Worm (Caenorhabditis elegans) whole organism, L1 larva: ENCODE results near the gene F37A8.2.
A peak's percentile ranks its signal among the peaks of the same experiment; 100 is the strongest.

Experiments used
- C04F5.9 ChIP-seq: sonication (generic microtip); optimal IDR thresholded peaks from 2 replicates; lab custom pipeline; 2016; ENCODE audit warnings: missing genetic modification characterization, missing compliant biosample characterization
- C16A3.4 ChIP-seq: fragments of 150-350 bp; optimal IDR thresholded peaks from 2 replicates; lab custom pipeline; 2014; ENCODE audit warnings: missing biosample characterization, missing genetic modification characterization
- Y116A8C.19 ChIP-seq: sonication (generic microtip); optimal IDR thresholded peaks from 2 replicates; lab custom pipeline; 2016; ENCODE audit warnings: missing compliant biosample characterization, missing genetic modification characterization, borderline replicate concordance
- aha-1 ChIP-seq: fragments of 150-350 bp; optimal IDR thresholded peaks from 2 replicates; lab custom pipeline; 2014; ENCODE audit warnings: missing biosample characterization, missing genetic modification characterization
- aly-2 ChIP-seq: fragments of 150-350 bp; optimal IDR thresholded peaks from 2 replicates; lab custom pipeline; 2014; ENCODE audit warnings: missing biosample characterization, missing genetic modification characterization
- ceh-63 ChIP-seq: fragments of 200-800 bp; sonication (Bioruptor generic); optimal IDR thresholded peaks from 2 replicates; lab custom pipeline; 2018; ENCODE audit warnings: mild to moderate bottlenecking, missing genetic modification characterization, missing compliant biosample characterization
- ceh-8 ChIP-seq: fragments of 200-800 bp; sonication (Bioruptor generic); optimal IDR thresholded peaks from 2 replicates; lab custom pipeline; 2018; ENCODE audit warnings: mild to moderate bottlenecking, missing genetic modification characterization, moderate library complexity, missing compliant biosample characterization
- ceh-82 ChIP-seq, 3 experiments: fragments of 150-350 bp in 1 of 3; sonication (generic microtip) in 2 of 3; optimal IDR thresholded peaks; 2 replicates each; lab custom pipeline; 2014 to 2017; ENCODE audit warnings: missing biosample characterization in 3 of 3, missing genetic modification characterization in 3 of 3
- ceh-88 ChIP-seq: fragments of 200-800 bp; sonication (Bioruptor generic); IDR thresholded peaks from 2 replicates; pipeline ENCODE4 v1.3.6; 2022; ENCODE audit warnings: missing genetic modification characterization, missing compliant biosample characterization
- ces-1 ChIP-seq: fragments of 150-350 bp; optimal IDR thresholded peaks from 2 replicates; lab custom pipeline; 2014; ENCODE audit warnings: missing biosample characterization, missing genetic modification reagents, missing genetic modification characterization
- dsc-1 ChIP-seq: sonication (generic microtip); optimal IDR thresholded peaks from 2 replicates; lab custom pipeline; 2016; ENCODE audit warnings: mild to moderate bottlenecking, missing genetic modification characterization, missing compliant biosample characterization
- efl-3 ChIP-seq: fragments of 200-800 bp; sonication (Bioruptor generic); optimal IDR thresholded peaks from 2 replicates; lab custom pipeline; 2018; ENCODE audit warnings: mild to moderate bottlenecking, missing genetic modification characterization, missing compliant biosample characterization
- egl-27 ChIP-seq, 2 experiments: fragments of 150-350 bp in 1 of 2; sonication (generic microtip); optimal IDR thresholded peaks; 3 replicates each; lab custom pipeline; 2017 to 2018; ENCODE audit warnings: missing biosample characterization in 2 of 2, missing genetic modification characterization in 2 of 2, missing genetic modification reagents in 2 of 2
- elt-3 ChIP-seq, 6 experiments: fragments of 150-350 bp in 1 of 6; sonication (generic microtip); optimal IDR thresholded peaks; 2 replicates each; lab custom pipeline; 2017 to 2018; ENCODE audit warnings: missing biosample characterization in 6 of 6, missing genetic modification characterization in 6 of 6, inconsistent platforms in 1 of 6
- fkh-10 ChIP-seq: sonication (generic microtip); optimal IDR thresholded peaks from 2 replicates; lab custom pipeline; 2017; ENCODE audit warnings: missing biosample characterization, missing genetic modification reagents, missing genetic modification characterization
- fkh-4 ChIP-seq: sonication (generic microtip); optimal IDR thresholded peaks from 2 replicates; lab custom pipeline; 2016; ENCODE audit warnings: missing compliant biosample characterization, missing genetic modification characterization, borderline replicate concordance
- fkh-8 ChIP-seq: sonication (generic microtip); optimal IDR thresholded peaks from 2 replicates; lab custom pipeline; 2016; ENCODE audit warnings: mild to moderate bottlenecking, missing genetic modification characterization, missing compliant biosample characterization
- fos-1 ChIP-seq: fragments of 150-350 bp; optimal IDR thresholded peaks from 2 replicates; lab custom pipeline; 2014; ENCODE audit warnings: missing biosample characterization, missing genetic modification characterization
- hlh-17 ChIP-seq: fragments of 200-800 bp; sonication (Bioruptor generic); optimal IDR thresholded peaks from 2 replicates; lab custom pipeline; 2018; ENCODE audit warnings: missing genetic modification characterization, mild to moderate bottlenecking, missing compliant biosample characterization, moderate library complexity, borderline replicate concordance
- hlh-4 ChIP-seq: sonication (generic microtip); optimal IDR thresholded peaks from 2 replicates; lab custom pipeline; 2016; ENCODE audit warnings: mild to moderate bottlenecking, missing genetic modification characterization, missing compliant biosample characterization
- hpl-2 ChIP-seq: fragments of 150-350 bp; optimal IDR thresholded peaks from 2 replicates; lab custom pipeline; 2014; ENCODE audit warnings: missing biosample characterization, missing genetic modification reagents, missing genetic modification characterization
- lin-13 ChIP-seq: fragments of 150-350 bp; optimal IDR thresholded peaks from 2 replicates; lab custom pipeline; 2014; ENCODE audit warnings: missing biosample characterization, missing genetic modification reagents, missing genetic modification characterization
- lin-15B ChIP-seq: fragments of 150-350 bp; sonication (generic microtip); optimal IDR thresholded peaks from 3 replicates; lab custom pipeline; 2014; ENCODE audit warnings: missing biosample characterization, missing genetic modification characterization
- lin-39 ChIP-seq: fragments of 150-350 bp; optimal IDR thresholded peaks from 2 replicates; lab custom pipeline; 2014; ENCODE audit warnings: missing biosample characterization, missing genetic modification reagents, missing genetic modification characterization
- mab-9 ChIP-seq: fragments of 200-800 bp; sonication (Bioruptor generic); IDR thresholded peaks from 2 replicates; pipeline ENCODE4 v1.3.6; 2022; ENCODE audit warnings: missing genetic modification reagents, missing genetic modification characterization, missing compliant biosample characterization
- mdl-1 ChIP-seq, 2 experiments: fragments of 150-350 bp; optimal IDR thresholded peaks; 2 replicates each; lab custom pipeline; 2014 to 2017; ENCODE audit warnings: missing biosample characterization in 2 of 2, missing genetic modification characterization in 2 of 2, inconsistent platforms in 1 of 2
- mep-1 ChIP-seq: fragments of 150-350 bp; optimal IDR thresholded peaks from 2 replicates; lab custom pipeline; 2014; ENCODE audit warnings: missing biosample characterization, missing genetic modification characterization
- nhr-11 ChIP-seq: fragments of 150-350 bp; optimal IDR thresholded peaks from 2 replicates; lab custom pipeline; 2014; ENCODE audit warnings: missing biosample characterization, missing genetic modification characterization
- nhr-12 ChIP-seq: sonication (generic microtip); optimal IDR thresholded peaks from 2 replicates; lab custom pipeline; 2017; ENCODE audit warnings: missing biosample characterization, missing genetic modification characterization
- nhr-20 ChIP-seq: sonication (generic microtip); optimal IDR thresholded peaks from 2 replicates; lab custom pipeline; 2016; ENCODE audit warnings: mild to moderate bottlenecking, missing genetic modification characterization, missing compliant biosample characterization
- nhr-28 ChIP-seq: fragments of 150-350 bp; optimal IDR thresholded peaks from 2 replicates; lab custom pipeline; 2014; ENCODE audit warnings: missing biosample characterization, missing genetic modification characterization
- nhr-47 ChIP-seq: sonication (generic microtip); optimal IDR thresholded peaks from 2 replicates; lab custom pipeline; 2016; ENCODE audit warnings: mild to moderate bottlenecking, missing genetic modification characterization, moderate library complexity, missing compliant biosample characterization
- nhr-71 ChIP-seq: sonication (generic microtip); optimal IDR thresholded peaks from 2 replicates; lab custom pipeline; 2016; ENCODE audit warnings: mild to moderate bottlenecking, missing genetic modification characterization, moderate library complexity, missing compliant biosample characterization
- nhr-76 ChIP-seq: sonication (generic microtip); optimal IDR thresholded peaks from 2 replicates; lab custom pipeline; 2017; ENCODE audit warnings: missing biosample characterization, missing genetic modification characterization
- nhr-90 ChIP-seq: sonication (generic microtip); optimal IDR thresholded peaks from 2 replicates; lab custom pipeline; 2016; ENCODE audit warnings: mild to moderate bottlenecking, missing genetic modification characterization, missing compliant biosample characterization; ENCODE audit not compliant: poor library complexity
- pax-3 ChIP-seq: fragments of 200-800 bp; sonication (Bioruptor generic); optimal IDR thresholded peaks from 2 replicates; lab custom pipeline; 2018; ENCODE audit warnings: mild to moderate bottlenecking, missing genetic modification characterization, moderate library complexity, missing compliant biosample characterization
- pqm-1 ChIP-seq: sonication (generic microtip); optimal IDR thresholded peaks from 3 replicates; lab custom pipeline; 2017; ENCODE audit warnings: missing biosample characterization, missing genetic modification characterization
- snpc-4 ChIP-seq: fragments of 150-350 bp; optimal IDR thresholded peaks from 2 replicates; lab custom pipeline; 2014; ENCODE audit warnings: missing biosample characterization, missing genetic modification characterization
- snu-23 ChIP-seq: sonication (generic microtip); optimal IDR thresholded peaks from 2 replicates; lab custom pipeline; 2016; ENCODE audit warnings: missing genetic modification characterization, missing compliant biosample characterization
- sox-4 ChIP-seq: sonication (generic microtip); optimal IDR thresholded peaks from 2 replicates; lab custom pipeline; 2016; ENCODE audit warnings: missing genetic modification characterization, missing compliant biosample characterization
- sptf-1 ChIP-seq: fragments of 150-350 bp; optimal IDR thresholded peaks from 2 replicates; lab custom pipeline; 2014; ENCODE audit warnings: missing biosample characterization, missing genetic modification characterization
- sup-37 ChIP-seq: fragments of 200-800 bp; sonication (Bioruptor generic); optimal IDR thresholded peaks from 2 replicates; lab custom pipeline; 2018; ENCODE audit warnings: mild to moderate bottlenecking, missing genetic modification characterization, missing compliant biosample characterization
- swsn-7 ChIP-seq: sonication (generic microtip); optimal IDR thresholded peaks from 2 replicates; lab custom pipeline; 2016; ENCODE audit warnings: missing genetic modification characterization, missing compliant biosample characterization
- tbx-2 ChIP-seq: sonication (generic microtip); optimal IDR thresholded peaks from 2 replicates; lab custom pipeline; 2016; ENCODE audit warnings: missing genetic modification characterization, missing compliant biosample characterization
- tlp-1 ChIP-seq: fragments of 150-350 bp; optimal IDR thresholded peaks from 2 replicates; lab custom pipeline; 2014; ENCODE audit warnings: missing biosample characterization, missing genetic modification characterization
- unc-130 ChIP-seq: fragments of 150-350 bp; optimal IDR thresholded peaks from 2 replicates; lab custom pipeline; 2017; ENCODE audit warnings: missing biosample characterization, missing genetic modification characterization, inconsistent platforms
- unc-86 ChIP-seq: sonication (generic microtip); optimal IDR thresholded peaks from 2 replicates; lab custom pipeline; 2016; ENCODE audit warnings: missing genetic modification characterization, missing compliant biosample characterization
- unc-98 ChIP-seq: fragments of 200-800 bp; sonication (Bioruptor generic); IDR thresholded peaks from 2 replicates; pipeline ENCODE4 v1.3.6; 2022; ENCODE audit warnings: missing genetic modification characterization, missing compliant biosample characterization
- zip-4 ChIP-seq: fragments of 200-800 bp; sonication (Bioruptor generic); optimal IDR thresholded peaks from 2 replicates; lab custom pipeline; 2018; ENCODE audit warnings: mild to moderate bottlenecking, missing genetic modification characterization, moderate library complexity, missing compliant biosample characterization
- ztf-11 ChIP-seq, 2 experiments: sonication (generic microtip); optimal IDR thresholded peaks; 2 replicates each; lab custom pipeline; 2016 to 2017; ENCODE audit warnings: missing genetic modification characterization in 2 of 2, missing biosample characterization in 1 of 2, missing compliant biosample characterization in 1 of 2

F37A8.2 gene

ce11 chrIII:3954828-3955227, 23.5 kb upstream of the F37A8.2 start:
- TF ChIP-seq hlh-4 (tag; lab: Kevin White, UChicago) (no peak), pqm-1 (tag; lab: Kevin White, UChicago) (no peak), lin-13 (GFP tag; lab: Kevin White, UChicago) (no peak), dsc-1 (tag; lab: Kevin White, UChicago) (peak; percentile 91), C16A3.4 (tag; lab: Kevin White, UChicago) (no peak), unc-86 (peak; percentile 30), egl-27 (tag; optimal IDR thresholded peaks at IDR 0.05; lab: Kevin White, UChicago) (no peak), snpc-4 (tag; lab: Kevin White, UChicago) (no peak), fos-1 (tag; lab: Kevin White, UChicago) (no peak), ceh-88 (GFP tag; lab: Robert Waterston, UW) (no peak), sptf-1 (tag; lab: Kevin White, UChicago) (no peak), sox-4 (tag; lab: Kevin White, UChicago) (peak; percentile 79), Y116A8C.19 (tag; lab: Kevin White, UChicago) (no peak), fkh-8 (tag; lab: Kevin White, UChicago) (peak; percentile 80), nhr-20 (tag; lab: Kevin White, UChicago) (no peak), nhr-71 (tag; lab: Kevin White, UChicago) (peak; percentile 10), lin-15B (tag; lab: Kevin White, UChicago) (no peak), pax-3 (tag; lab: Kevin White, UChicago) (peak; percentile 44), nhr-47 (tag; lab: Kevin White, UChicago) (peak; percentile 48), snu-23 (no peak), lin-39 (no peak), nhr-12 (tag; lab: Kevin White, UChicago) (no peak), nhr-90 (tag; lab: Kevin White, UChicago) (no peak), ceh-82 (tag; optimal IDR thresholded peaks at IDR 0.05; lab: Kevin White, UChicago) (no peak)

ce11 chrIII:3954220-3954619, 22.9 kb upstream of the F37A8.2 start:
- TF ChIP-seq ceh-63 (GFP tag; lab: Kevin White, UChicago) = no peak
- TF ChIP-seq unc-130 (tag; lab: Kevin White, UChicago) = peak; percentile 54
- TF ChIP-seq mab-9 (GFP tag; lab: Robert Waterston, UW) = no peak
- no peak for TF ChIP-seq unc-98 (GFP tag; lab: Robert Waterston, UW)
- no peak for TF ChIP-seq fkh-4 (tag; lab: Kevin White, UChicago)
- TF ChIP-seq C04F5.9 (tag; lab: Kevin White, UChicago) = no peak
- peak; percentile 46 for TF ChIP-seq dsc-1 (tag; lab: Kevin White, UChicago)
- no peak for TF ChIP-seq zip-4 (GFP tag; lab: Kevin White, UChicago)
- TF ChIP-seq C16A3.4 (tag; lab: Kevin White, UChicago) = peak; percentile 42
- no peak for TF ChIP-seq aly-2
- TF ChIP-seq swsn-7 (tag; lab: Kevin White, UChicago) = peak; percentile 37
- no peak for TF ChIP-seq fkh-10 (GFP tag; lab: Kevin White, UChicago)
- peak; percentile 62 for TF ChIP-seq nhr-20 (tag; lab: Kevin White, UChicago)
- TF ChIP-seq hlh-17 (GFP tag; lab: Kevin White, UChicago) = no peak
- TF ChIP-seq lin-13 (GFP tag; lab: Kevin White, UChicago) = peak; percentile 19
- TF ChIP-seq nhr-90 (tag; lab: Kevin White, UChicago) = no peak
- no peak for TF ChIP-seq nhr-76 (tag; lab: Kevin White, UChicago)
- no peak for TF ChIP-seq aha-1 (tag; lab: Kevin White, UChicago)
- TF ChIP-seq mdl-1 (tag; optimal IDR thresholded peaks at IDR 0.05; lab: Kevin White, UChicago) = peak in 1 of 2 experiments; percentile 90
- peak; percentile 57 for TF ChIP-seq pax-3 (tag; lab: Kevin White, UChicago)
- peak in 1 of 2 experiments; percentile 8 for TF ChIP-seq ztf-11 (tag; optimal IDR thresholded peaks at IDR 0.05; lab: Kevin White, UChicago)
- no peak for TF ChIP-seq nhr-11 (tag; lab: Kevin White, UChicago)
- TF ChIP-seq tlp-1 (tag; lab: Kevin White, UChicago) = no peak
- no peak for TF ChIP-seq fos-1 (tag; lab: Kevin White, UChicago)
- no peak for TF ChIP-seq elt-3 (tag; optimal IDR thresholded peaks at IDR 0.05; lab: Kevin White, UChicago)
- TF ChIP-seq fkh-8 (tag; lab: Kevin White, UChicago) = peak; percentile 67
- TF ChIP-seq nhr-47 (tag; lab: Kevin White, UChicago) = peak; percentile 42
- no peak for TF ChIP-seq hpl-2 (GFP tag; lab: Kevin White, UChicago)
- TF ChIP-seq sup-37 = no peak
- TF ChIP-seq ceh-8 (GFP tag; lab: Kevin White, UChicago) = peak; percentile 37
- TF ChIP-seq lin-39 = no peak
- TF ChIP-seq egl-27 (tag; optimal IDR thresholded peaks at IDR 0.05; lab: Kevin White, UChicago) = no peak
- peak; percentile 45 for TF ChIP-seq tbx-2 (tag; lab: Kevin White, UChicago)
- no peak for TF ChIP-seq nhr-28 (tag; lab: Kevin White, UChicago)
- TF ChIP-seq ces-1 (GFP tag; lab: Kevin White, UChicago) = no peak
- TF ChIP-seq mep-1 (tag; lab: Kevin White, UChicago) = peak; percentile 52
- TF ChIP-seq efl-3 = no peak
